Fruit fly (Drosophila melanogaster): ENCODE data around the gene CG6310.
A peak's percentile ranks its signal among the peaks of the same experiment; 100 is the strongest.

CG6310 gene

dm6 chr3L:11047877-11048276 is 21.8 kb downstream of the CG6310 start (continued):
- TF ChIP-seq Antp (GFP tag; optimal IDR thresholded peaks at IDR 0.05): peak; percentile 81
- peak; percentile 28 for TF ChIP-seq trh (GFP tag; optimal IDR thresholded peaks at IDR 0.05)
- TF ChIP-seq CG10543 (GFP tag; optimal IDR thresholded peaks at IDR 0.05): peak; percentile 64
- peak; percentile 42 for TF ChIP-seq CG6765 (GFP tag; optimal IDR thresholded peaks at IDR 0.05)
- peak; percentile 61 for TF ChIP-seq sug (tag; optimal IDR thresholded peaks at IDR 0.05)
- TF ChIP-seq Ptx1 (GFP tag; IDR thresholded peaks at IDR 0.05): peak; percentile 86
- TF ChIP-seq CG18011 (GFP tag; optimal IDR thresholded peaks at IDR 0.05): no peak
- peak; percentile 81 for TF ChIP-seq CG10959 (GFP tag; IDR thresholded peaks at IDR 0.05)
- TF ChIP-seq CG8924 (tag; optimal IDR thresholded peaks at IDR 0.05): peak; percentile 19
- peak; percentile 72 for TF ChIP-seq CG17361 (GFP tag; IDR thresholded peaks at IDR 0.05)
- TF ChIP-seq wdn (GFP tag; IDR thresholded peaks at IDR 0.05): no peak
- TF ChIP-seq unc-4 (GFP tag; IDR thresholded peaks at IDR 0.05; ENCODE audit: partially characterized antibody): no peak
- peak; percentile 6 for TF ChIP-seq psq (GFP tag; optimal IDR thresholded peaks at IDR 0.05)
- peak; percentile 68 for TF ChIP-seq CG1024 (GFP tag; IDR thresholded peaks at IDR 0.05)
- TF ChIP-seq lov (optimal IDR thresholded peaks at IDR 0.05): no peak
- peak; percentile 84 for TF ChIP-seq lov (GFP tag; IDR thresholded peaks at IDR 0.05)
- peak; percentile 52 for TF ChIP-seq CG3407 (GFP tag; optimal IDR thresholded peaks at IDR 0.05)
- TF ChIP-seq CG9609 (GFP tag; optimal IDR thresholded peaks at IDR 0.05): peak; percentile 76
- peak; percentile 12 for TF ChIP-seq YL-1 (GFP tag; optimal IDR thresholded peaks at IDR 0.05)
- TF ChIP-seq B-H1 (GFP tag; IDR thresholded peaks at IDR 0.05): no peak; the same call in 2 of the 3 replicates
- TF ChIP-seq Elba2 (GFP tag; optimal IDR thresholded peaks at IDR 0.05): peak; percentile 80
- TF ChIP-seq exex (tag; optimal IDR thresholded peaks at IDR 0.05): no peak
- peak; percentile 86 for TF ChIP-seq onecut (GFP tag; IDR thresholded peaks at IDR 0.05)
- peak; percentile 11 for TF ChIP-seq oc (tag; optimal IDR thresholded peaks at IDR 0.05)
- TF ChIP-seq maf-S (GFP tag; optimal IDR thresholded peaks at IDR 0.05): peak; percentile 64
- peak; percentile 82 for TF ChIP-seq CG17829 (tag; optimal IDR thresholded peaks at IDR 0.05)
- peak; percentile 47 for TF ChIP-seq CG2116 (GFP tag; optimal IDR thresholded peaks at IDR 0.05)
- peak; percentile 44 for TF ChIP-seq HLH54F (GFP tag; optimal IDR thresholded peaks at IDR 0.05)
- peak; percentile 92 for TF ChIP-seq CG32532 (GFP tag; IDR thresholded peaks at IDR 0.05)
- peak; percentile 80 for TF ChIP-seq CG17359 (tag; optimal IDR thresholded peaks at IDR 0.05)
- peak; percentile 79 for TF ChIP-seq CG15696 (tag; optimal IDR thresholded peaks at IDR 0.05)
- peak; percentile 55 for TF ChIP-seq fd96Cb (tag; optimal IDR thresholded peaks at IDR 0.05)
- TF ChIP-seq CG2120 (GFP tag; optimal IDR thresholded peaks at IDR 0.05): peak; percentile 72
- TF ChIP-seq pnt (GFP tag; optimal IDR thresholded peaks at IDR 0.05): peak; percentile 76
- TF ChIP-seq CG12744 (GFP tag; optimal IDR thresholded peaks at IDR 0.05): peak; percentile 85
- TF ChIP-seq E2f1 (GFP tag; IDR thresholded peaks at IDR 0.05): peak; percentile 63
- peak; percentile 70 for TF ChIP-seq Oaz (GFP tag; IDR thresholded peaks at IDR 0.05)
- peak; percentile 79 for TF ChIP-seq az2 (GFP tag; optimal IDR thresholded peaks at IDR 0.05)
- peak; percentile 83 for TF ChIP-seq CG9876 (GFP tag; optimal IDR thresholded peaks at IDR 0.05)
- TF ChIP-seq jing (GFP tag; optimal IDR thresholded peaks at IDR 0.05): peak; percentile 45
- no peak for TF ChIP-seq Scr (GFP tag; IDR thresholded peaks at IDR 0.05; ENCODE audit: partially characterized antibody)
- TF ChIP-seq rib (GFP tag; IDR thresholded peaks at IDR 0.05): no peak
- peak; percentile 65; the same call in 1 of the 2 replicates for TF ChIP-seq CG9215 (GFP tag; IDR thresholded peaks at IDR 0.05)
- TF ChIP-seq D19A (tag; optimal IDR thresholded peaks at IDR 0.05): peak; percentile 42
- peak; percentile 36 for TF ChIP-seq CG6654 (GFP tag; optimal IDR thresholded peaks at IDR 0.05)
- TF ChIP-seq her (GFP tag; optimal IDR thresholded peaks at IDR 0.05): peak; percentile 81
- TF ChIP-seq ERR (GFP tag; optimal IDR thresholded peaks at IDR 0.05): peak; percentile 22
- peak; percentile 57 for TF ChIP-seq CG12104 (GFP tag; optimal IDR thresholded peaks at IDR 0.05)
- 0 out of 3 replicates have a peak, but pooled peaks have one; percentile 9 for TF ChIP-seq CG6791 (GFP tag; IDR thresholded peaks at IDR 0.05; ENCODE audit: partially characterized antibody)
- TF ChIP-seq Gug (GFP tag; IDR thresholded peaks at IDR 0.05): peak; percentile 66; the same call in 3 of the 4 replicates
- peak; percentile 54 for TF ChIP-seq CG2678 (tag; optimal IDR thresholded peaks at IDR 0.05)
- peak; percentile 66 for TF ChIP-seq unpg (GFP tag; optimal IDR thresholded peaks at IDR 0.05)
